Fruit fly (Drosophila melanogaster): Measurements from ENCODE around the gene CG1486.

DNA sequence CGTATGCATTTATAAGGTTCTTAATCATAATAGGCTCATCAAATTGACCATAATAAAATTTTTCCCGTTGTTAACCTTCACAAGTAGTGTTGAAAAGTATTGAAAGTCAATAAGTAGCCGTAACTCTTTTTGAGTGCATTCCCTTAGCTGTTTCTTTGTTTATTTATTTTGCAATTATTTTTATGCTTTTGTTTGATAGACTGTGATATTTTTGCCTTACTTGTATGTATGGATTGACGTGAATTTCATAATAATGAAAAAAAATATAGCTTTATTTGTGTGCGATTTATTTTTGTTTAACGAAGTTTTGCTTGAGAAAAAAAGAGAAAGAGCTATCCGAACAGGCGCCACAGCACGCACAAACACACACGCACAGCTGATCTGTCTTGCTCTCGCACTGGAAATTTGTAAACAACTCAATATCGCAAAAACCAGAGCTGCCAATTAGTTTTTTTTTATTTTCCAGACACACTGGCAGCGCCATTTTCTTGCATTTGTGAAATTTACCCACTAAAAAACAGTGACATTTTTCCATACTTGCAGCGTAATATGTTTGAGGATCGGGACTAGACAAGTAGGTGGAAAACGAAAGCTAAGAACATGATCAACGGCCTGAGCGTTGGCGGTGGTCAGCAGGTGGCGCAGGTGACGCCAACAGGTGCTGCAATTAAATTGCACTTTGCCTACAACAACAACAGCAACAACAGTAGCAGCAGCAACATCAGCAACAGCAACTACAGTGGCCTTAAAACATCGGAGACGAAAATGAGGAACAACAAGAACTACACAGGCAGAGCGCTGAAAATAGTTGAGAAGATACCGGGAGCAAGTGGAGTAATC lies 45.5 kb downstream of the CG1486 start:
- no peak for TF ChIP-seq CG8478 (optimal IDR thresholded peaks at IDR 0.05)
- no peak for TF ChIP-seq CTCF (optimal IDR thresholded peaks at IDR 0.05)
